Fruit fly (Drosophila melanogaster) whole organism, embryonic: Measurements from ENCODE around the gene Gr33a.

Source experiments
- CG16815 ChIP-seq: fragments of 200-800 bp; sonication (Bioruptor generic); optimal IDR thresholded peaks from 3 replicates; lab custom pipeline; 2017; ENCODE audit warnings: missing biosample characterization, mild to moderate bottlenecking, missing genetic modification characterization
- CG17361 ChIP-seq: fragments of 200-800 bp; sonication (Bioruptor generic); IDR thresholded peaks from 3 replicates; pipeline ENCODE4 v1.3.6; 2022; ENCODE audit warnings: missing biosample characterization, missing genetic modification characterization
- CG3995 ChIP-seq: fragments of 200-800 bp; sonication (Bioruptor generic); optimal IDR thresholded peaks from 3 replicates; lab custom pipeline; 2016; ENCODE audit warnings: missing biosample characterization, missing genetic modification characterization
- CG9437 ChIP-seq: fragments of 200-800 bp; sonication (Bioruptor generic); optimal IDR thresholded peaks from 2 replicates; lab custom pipeline; 2018; ENCODE audit warnings: missing biosample characterization, mild to moderate bottlenecking, missing genetic modification characterization
- Oaz ChIP-seq: fragments of 200-800 bp; sonication (Bioruptor generic); IDR thresholded peaks from 2 replicates; pipeline ENCODE4 v1.3.6; 2022; ENCODE audit warnings: missing biosample characterization, missing genetic modification characterization
- dmrt11E ChIP-seq: fragments of 200-800 bp; sonication (Bioruptor generic); optimal IDR thresholded peaks from 3 replicates; lab custom pipeline; 2018; ENCODE audit warnings: missing biosample characterization, mild to moderate bottlenecking, missing genetic modification characterization, moderate library complexity
- hbn ChIP-seq: fragments of 200-800 bp; sonication (Bioruptor generic); IDR thresholded peaks from 2 replicates; pipeline ENCODE4 v1.3.6; 2022; ENCODE audit warnings: missing biosample characterization, missing genetic modification characterization; ENCODE audit not compliant: partially characterized antibody
- klu ChIP-seq: fragments of 200-800 bp; sonication (Bioruptor generic); IDR thresholded peaks from 2 replicates; pipeline ENCODE4 v1.3.6; 2022; ENCODE audit warnings: missing biosample characterization, missing genetic modification characterization
- nerfin-2 ChIP-seq: fragments of 200-800 bp; sonication (Bioruptor generic); IDR thresholded peaks from 2 replicates; pipeline ENCODE4 v1.3.6; 2022; ENCODE audit warnings: missing biosample characterization, missing genetic modification characterization; ENCODE audit not compliant: partially characterized antibody
- oc ChIP-seq: fragments of 200-800 bp; sonication (Bioruptor generic); optimal IDR thresholded peaks from 2 replicates; lab custom pipeline; 2018; ENCODE audit warnings: missing biosample characterization, mild to moderate bottlenecking, missing genetic modification characterization, moderate library complexity
- sd ChIP-seq: fragments of 200-800 bp; sonication (Bioruptor generic); optimal IDR thresholded peaks from 3 replicates; lab custom pipeline; 2018; ENCODE audit warnings: missing biosample characterization, mild to moderate bottlenecking, missing genetic modification characterization, moderate library complexity
- tna ChIP-seq: fragments of 200-800 bp; sonication (Bioruptor generic); IDR thresholded peaks from 2 replicates; pipeline ENCODE4 v1.3.6; 2022; ENCODE audit warnings: missing biosample characterization, missing genetic modification characterization; ENCODE audit not compliant: partially characterized antibody
- twi ChIP-seq: fragments of 200-800 bp; optimal IDR thresholded peaks from 2 replicates; lab custom pipeline; 2019; ENCODE audit warnings: missing biosample characterization, mild to moderate bottlenecking, missing genetic modification characterization, moderate library complexity

DNA sequence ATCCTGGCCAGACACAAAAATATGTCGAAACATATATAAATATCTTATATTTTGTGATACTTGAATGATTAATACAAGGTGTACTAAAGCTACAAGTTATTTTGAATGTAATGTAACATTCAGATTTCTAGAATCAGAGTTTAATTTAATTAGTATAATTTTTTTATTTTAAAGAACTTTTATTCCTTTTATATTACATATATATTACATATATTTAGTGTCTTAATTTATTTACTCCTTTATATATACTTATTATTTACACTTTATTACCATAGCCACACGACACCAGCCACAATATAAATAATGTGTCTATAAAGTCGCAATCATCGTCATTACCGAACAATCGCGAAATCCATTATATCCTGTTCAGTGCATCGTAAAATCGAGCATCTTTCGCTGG, 46.3 kb upstream of the Gr33a start, which contains the start of gene Pex19:
- TF ChIP-seq nerfin-2 (GFP tag; lab: Robert Waterston, UW) (no peak), tna (GFP tag; lab: Robert Waterston, UW) (no peak), Oaz (no peak), twi (tag; lab: Kevin White, UChicago) (no peak), sd (tag; lab: Kevin White, UChicago) (no peak), CG17361 (no peak), oc (no peak), CG16815 (no peak), CG9437 (no peak), CG3995 (GFP tag; lab: Kevin White, UChicago) (no peak), hbn (GFP tag; lab: Robert Waterston, UW) (no peak), klu (no peak), dmrt11E (tag; lab: Kevin White, UChicago) (no peak)
